Worm (Caenorhabditis elegans) whole organism, L3 larva: ENCODE measurements around the gene C07C7.3.

Source experiments
- R02D3.7 ChIP-seq: fragments of 150-350 bp; optimal IDR thresholded peaks from 2 replicates; lab custom pipeline; 2014; ENCODE audit warnings: missing biosample characterization, missing genetic modification characterization
- aly-2 ChIP-seq: fragments of 150-350 bp; optimal IDR thresholded peaks from 2 replicates; lab custom pipeline; 2014; ENCODE audit warnings: missing biosample characterization, missing genetic modification characterization
- ama-1 ChIP-seq: fragments of 150-350 bp; optimal IDR thresholded peaks from 2 replicates; lab custom pipeline; 2018
- ceh-16 ChIP-seq: sonication (generic microtip); optimal IDR thresholded peaks from 2 replicates; lab custom pipeline; 2017; ENCODE audit warnings: missing biosample characterization, missing genetic modification characterization
- ceh-28 ChIP-seq: fragments of 150-350 bp; optimal IDR thresholded peaks from 2 replicates; lab custom pipeline; 2014; ENCODE audit warnings: missing biosample characterization, missing genetic modification reagents, missing genetic modification characterization
- ceh-82 ChIP-seq: fragments of 150-350 bp; optimal IDR thresholded peaks from 2 replicates; lab custom pipeline; 2014; ENCODE audit warnings: missing biosample characterization, missing genetic modification characterization
- ceh-9 ChIP-seq: sonication (generic microtip); optimal IDR thresholded peaks from 2 replicates; lab custom pipeline; 2018; ENCODE audit warnings: missing biosample characterization, missing genetic modification characterization
- elt-1 ChIP-seq: fragments of 150-350 bp; optimal IDR thresholded peaks from 2 replicates; lab custom pipeline; 2014; ENCODE audit warnings: missing biosample characterization, missing genetic modification characterization
- elt-2 ChIP-seq: sonication (generic microtip); optimal IDR thresholded peaks from 2 replicates; lab custom pipeline; 2016; ENCODE audit warnings: missing genetic modification reagents, mild to moderate bottlenecking, missing genetic modification characterization, missing compliant biosample characterization
- eor-1 ChIP-seq, 2 experiments: fragments of 150-350 bp; optimal IDR thresholded peaks; 2 replicates each; lab custom pipeline; 2014 to 2018; ENCODE audit warnings: missing biosample characterization in 2 of 2, missing genetic modification characterization in 2 of 2
- fkh-10 ChIP-seq: sonication (generic microtip); optimal IDR thresholded peaks from 2 replicates; lab custom pipeline; 2017; ENCODE audit warnings: missing biosample characterization, missing genetic modification reagents, missing genetic modification characterization
- fos-1 ChIP-seq: fragments of 150-350 bp; optimal IDR thresholded peaks from 2 replicates; lab custom pipeline; 2014; ENCODE audit warnings: missing biosample characterization, missing genetic modification characterization
- hmg-11 ChIP-seq: sonication (generic microtip); optimal IDR thresholded peaks from 2 replicates; lab custom pipeline; 2016; ENCODE audit warnings: missing genetic modification characterization, missing compliant biosample characterization
- jun-1 ChIP-seq: fragments of 150-350 bp; optimal IDR thresholded peaks from 2 replicates; lab custom pipeline; 2014; ENCODE audit warnings: missing biosample characterization, missing genetic modification reagents, missing genetic modification characterization
- lin-15B ChIP-seq: fragments of 150-350 bp; optimal IDR thresholded peaks from 2 replicates; lab custom pipeline; 2014; ENCODE audit warnings: missing biosample characterization, missing genetic modification characterization
- lin-39 ChIP-seq: fragments of 150-350 bp; optimal IDR thresholded peaks from 2 replicates; lab custom pipeline; 2018; ENCODE audit warnings: missing biosample characterization, missing genetic modification reagents, missing genetic modification characterization
- lsy-12 ChIP-seq: sonication (generic microtip); optimal IDR thresholded peaks from 2 replicates; lab custom pipeline; 2016; ENCODE audit warnings: mild to moderate bottlenecking, missing genetic modification characterization, missing compliant biosample characterization
- mml-1 ChIP-seq: fragments of 150-350 bp; sonication (generic microtip); optimal IDR thresholded peaks from 3 replicates; lab custom pipeline; 2014; ENCODE audit warnings: missing biosample characterization, missing genetic modification characterization
- nfya-1 ChIP-seq: sonication (generic microtip); optimal IDR thresholded peaks from 2 replicates; lab custom pipeline; 2017; ENCODE audit warnings: missing genetic modification characterization, mild to moderate bottlenecking, missing compliant biosample characterization, antibody characterized with exemption, moderate library complexity; ENCODE audit not compliant: insufficient read depth
- nhr-11 ChIP-seq: fragments of 150-350 bp; optimal IDR thresholded peaks from 2 replicates; lab custom pipeline; 2014; ENCODE audit warnings: missing biosample characterization, missing genetic modification characterization
- nhr-12 ChIP-seq: fragments of 150-350 bp; optimal IDR thresholded peaks from 2 replicates; lab custom pipeline; 2014; ENCODE audit warnings: missing biosample characterization, missing genetic modification characterization
- nhr-23 ChIP-seq: fragments of 150-350 bp; optimal IDR thresholded peaks from 2 replicates; lab custom pipeline; 2014; ENCODE audit warnings: missing biosample characterization, missing genetic modification reagents, missing genetic modification characterization
- nhr-237 ChIP-seq: fragments of 150-350 bp; optimal IDR thresholded peaks from 2 replicates; lab custom pipeline; 2014; ENCODE audit warnings: missing biosample characterization, missing genetic modification characterization
- nhr-25 ChIP-seq: sonication (generic microtip); optimal IDR thresholded peaks from 2 replicates; lab custom pipeline; 2017; ENCODE audit warnings: missing biosample characterization, missing genetic modification characterization
- nhr-28 ChIP-seq: fragments of 150-350 bp; optimal IDR thresholded peaks from 2 replicates; lab custom pipeline; 2014; ENCODE audit warnings: missing biosample characterization, missing genetic modification characterization
- nhr-67 ChIP-seq: fragments of 150-350 bp; optimal IDR thresholded peaks from 2 replicates; lab custom pipeline; 2014; ENCODE audit warnings: missing biosample characterization, missing genetic modification characterization
- nhr-76 ChIP-seq: fragments of 150-350 bp; sonication (generic microtip); optimal IDR thresholded peaks from 5 replicates; lab custom pipeline; 2014; ENCODE audit warnings: missing biosample characterization, missing genetic modification characterization
- nhr-77 ChIP-seq: fragments of 150-350 bp; optimal IDR thresholded peaks from 2 replicates; lab custom pipeline; 2014; ENCODE audit warnings: missing biosample characterization, missing genetic modification characterization
- pha-4 ChIP-seq: fragments of 150-350 bp; optimal IDR thresholded peaks from 2 replicates; lab custom pipeline; 2014; ENCODE audit warnings: missing biosample characterization, missing genetic modification reagents, missing genetic modification characterization
- pqm-1 ChIP-seq: fragments of 150-350 bp; optimal IDR thresholded peaks from 2 replicates; lab custom pipeline; 2017; ENCODE audit warnings: missing biosample characterization, missing genetic modification characterization, inconsistent platforms
- skn-1 ChIP-seq: fragments of 150-350 bp; optimal IDR thresholded peaks from 2 replicates; lab custom pipeline; 2014; ENCODE audit warnings: missing biosample characterization, missing genetic modification characterization
- snpc-4 ChIP-seq: fragments of 150-350 bp; optimal IDR thresholded peaks from 2 replicates; lab custom pipeline; 2014; ENCODE audit warnings: missing biosample characterization, missing genetic modification characterization
- tbx-2 ChIP-seq: sonication (generic microtip); optimal IDR thresholded peaks from 2 replicates; lab custom pipeline; 2016; ENCODE audit warnings: mild to moderate bottlenecking, missing genetic modification characterization, missing compliant biosample characterization
- unc-39 ChIP-seq: sonication (generic microtip); optimal IDR thresholded peaks from 4 replicates; lab custom pipeline; 2017; ENCODE audit warnings: missing biosample characterization, missing genetic modification characterization
- zag-1 ChIP-seq: fragments of 150-350 bp; optimal IDR thresholded peaks from 2 replicates; lab custom pipeline; 2014; ENCODE audit warnings: missing biosample characterization, missing genetic modification characterization
- ztf-11 ChIP-seq: fragments of 150-350 bp; optimal IDR thresholded peaks from 2 replicates; lab custom pipeline; 2014; ENCODE audit warnings: missing biosample characterization, missing genetic modification characterization
- ztf-4 ChIP-seq: fragments of 150-350 bp; optimal IDR thresholded peaks from 2 replicates; lab custom pipeline; 2014; ENCODE audit warnings: missing biosample characterization, missing genetic modification characterization

The C07C7.3 gene

DNA sequence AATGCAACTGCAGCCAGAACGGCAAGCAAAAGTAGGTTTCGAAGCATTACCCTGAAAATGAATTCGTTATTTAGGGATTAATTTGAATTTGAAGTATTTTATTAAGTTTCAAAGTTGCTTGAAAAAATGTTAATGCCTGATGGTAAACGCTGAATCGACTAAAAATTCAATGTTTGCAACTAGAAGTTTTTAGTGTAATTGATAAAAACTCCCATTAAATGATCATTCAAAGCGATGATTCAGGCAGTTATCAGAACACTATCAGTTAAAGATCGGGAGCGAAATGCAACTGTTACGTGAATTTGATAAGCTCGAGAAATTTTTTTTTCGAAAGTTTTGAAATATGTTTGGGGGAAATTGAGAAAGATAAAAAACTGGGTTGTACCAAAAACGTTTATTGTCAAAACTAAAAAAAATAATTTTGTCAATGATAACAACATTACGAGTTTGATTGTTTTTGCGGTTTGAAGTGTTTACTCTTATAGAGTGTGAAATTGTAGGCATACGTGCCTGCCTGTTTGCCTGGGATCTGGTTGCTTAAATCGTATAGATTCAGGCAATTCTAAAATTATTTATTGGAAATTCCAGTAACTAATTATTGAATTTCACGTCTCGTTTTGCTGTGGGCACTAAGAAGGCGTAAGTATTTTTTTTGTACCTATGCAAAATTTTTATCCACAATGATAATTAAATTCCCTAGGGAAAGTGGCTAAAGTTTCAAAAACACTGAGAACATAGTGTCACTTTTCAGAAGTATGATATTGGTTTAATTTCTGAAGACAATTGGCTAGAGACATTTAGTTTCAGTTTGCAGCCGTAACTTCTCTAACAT lies 6.7 kb upstream of the C07C7.3 start, which contains the start of gene pcp-3:
Gene pcp-3, minus strand, starts transcription at position 51 of the 832 bp plus-strand sequence.
- TF ChIP-seq nfya-1 (tag; lab: Kevin White, UChicago): no peak
- no peak for TF ChIP-seq lin-39 (tag; lab: Kevin White, UChicago)
- no peak for TF ChIP-seq ceh-9 (tag; lab: Kevin White, UChicago)
- no peak for TF ChIP-seq elt-1 (tag; lab: Kevin White, UChicago)
- TF ChIP-seq nhr-77 (tag; lab: Kevin White, UChicago): no peak
- TF ChIP-seq lin-15B (tag; lab: Kevin White, UChicago): no peak
- TF ChIP-seq nhr-11 (tag; lab: Kevin White, UChicago): no peak
- no peak for TF ChIP-seq fos-1 (tag; lab: Kevin White, UChicago)
- no peak for TF ChIP-seq nhr-67 (tag; lab: Kevin White, UChicago)
- no peak for TF ChIP-seq ama-1
- no peak for TF ChIP-seq ztf-4
- no peak for TF ChIP-seq nhr-12 (tag; lab: Kevin White, UChicago)
- TF ChIP-seq zag-1 (tag; lab: Kevin White, UChicago): no peak
- peak; percentile 18 for TF ChIP-seq pha-4 (tag; lab: Kevin White, UChicago)
- no peak for TF ChIP-seq tbx-2 (tag; lab: Kevin White, UChicago)
- TF ChIP-seq R02D3.7 (tag; lab: Kevin White, UChicago): no peak
- peak; percentile 92 for TF ChIP-seq elt-2 (tag; lab: Kevin White, UChicago)
- TF ChIP-seq unc-39 (tag; lab: Kevin White, UChicago): no peak
- TF ChIP-seq nhr-76 (tag; lab: Kevin White, UChicago): no peak
- TF ChIP-seq pqm-1: peak; percentile 70
- TF ChIP-seq jun-1 (tag; lab: Kevin White, UChicago): peak; percentile 12
- no peak for TF ChIP-seq nhr-237
- no peak for TF ChIP-seq nhr-25 (tag; lab: Kevin White, UChicago)
- no peak for TF ChIP-seq ceh-82 (tag; lab: Kevin White, UChicago)
- TF ChIP-seq ztf-11 (tag; lab: Kevin White, UChicago): no peak
- no peak for TF ChIP-seq hmg-11 (tag; lab: Kevin White, UChicago)
- no peak for TF ChIP-seq lsy-12 (tag; lab: Kevin White, UChicago)
- TF ChIP-seq aly-2: no peak
- TF ChIP-seq skn-1 (tag; lab: Kevin White, UChicago): no peak
- TF ChIP-seq mml-1 (tag; lab: Kevin White, UChicago): no peak
- no peak for TF ChIP-seq snpc-4 (tag; lab: Kevin White, UChicago)

DNA sequence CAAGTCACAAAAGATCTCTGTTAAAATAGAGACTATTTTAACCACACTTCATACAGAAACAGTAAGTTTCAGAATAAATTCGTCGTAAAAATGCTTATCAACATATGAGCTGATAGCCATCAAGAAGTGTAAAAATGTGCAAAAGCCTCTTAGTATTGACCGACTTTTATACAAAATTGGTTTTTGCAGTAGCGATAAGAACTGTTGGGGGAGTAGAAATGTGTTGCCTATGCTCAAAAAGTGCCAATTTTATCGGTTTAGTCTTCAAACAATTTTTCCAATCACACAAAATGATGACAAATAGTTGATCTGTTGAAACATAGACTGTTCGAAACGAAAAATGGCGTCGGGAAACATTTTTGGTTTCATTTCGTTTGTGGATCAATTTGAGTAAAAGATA lies 6.0 kb upstream of the C07C7.3 start:
- TF ChIP-seq eor-1 (tag; optimal IDR thresholded peaks at IDR 0.05; lab: Kevin White, UChicago) (no peak), skn-1 (tag; lab: Kevin White, UChicago) (peak; percentile 62), ztf-4 (no peak), nhr-28 (no peak), ceh-16 (tag; lab: Kevin White, UChicago) (no peak), tbx-2 (tag; lab: Kevin White, UChicago) (no peak), fos-1 (tag; lab: Kevin White, UChicago) (no peak), elt-2 (tag; lab: Kevin White, UChicago) (peak; percentile 95), pqm-1 (peak; percentile 93), jun-1 (tag; lab: Kevin White, UChicago) (peak; percentile 56), ceh-28 (tag; lab: Kevin White, UChicago) (no peak), ceh-82 (tag; lab: Kevin White, UChicago) (no peak), mml-1 (tag; lab: Kevin White, UChicago) (no peak), fkh-10 (GFP tag; lab: Kevin White, UChicago) (no peak)

DNA sequence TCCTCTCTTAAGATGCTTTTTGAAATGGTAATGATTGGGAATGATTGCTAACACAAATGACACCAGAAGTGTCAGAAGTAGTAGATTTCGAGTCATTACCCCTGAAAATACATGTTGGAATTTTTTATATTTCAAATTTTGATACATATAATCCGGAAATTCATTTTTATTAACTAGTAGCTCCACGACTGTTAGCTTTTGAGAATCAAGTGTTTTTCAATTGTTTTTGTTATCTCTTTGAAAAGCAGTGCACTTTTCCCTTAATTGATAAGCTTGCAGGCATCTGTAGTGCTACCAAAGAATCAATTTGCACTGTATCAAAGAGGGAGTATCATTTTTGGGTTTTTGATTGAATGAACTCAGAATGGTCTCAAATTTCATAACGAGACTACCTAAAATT lies 824 bp upstream of the C07C7.3 start, which contains the start of gene pcp-2:
Gene pcp-2, minus strand, starts transcription at position 101 of the 400 bp plus-strand sequence.
- TF ChIP-seq nhr-23: no peak
- TF ChIP-seq mml-1 (tag; lab: Kevin White, UChicago): no peak
- TF ChIP-seq unc-39 (tag; lab: Kevin White, UChicago): no peak
